Fruit fly (Drosophila melanogaster) whole organism, embryonic: ENCODE measurements around the gene Lsp1alpha.

ENCODE experiments used
- Adf1 ChIP-seq: fragments of 200-800 bp; sonication (Bioruptor generic); IDR thresholded peaks from 2 replicates; pipeline ENCODE4 v1.3.6; 2022; ENCODE audit warnings: missing biosample characterization, missing genetic modification characterization
- Atf3 ChIP-seq: fragments of 200-800 bp; sonication (Bioruptor generic); optimal IDR thresholded peaks from 3 replicates; lab custom pipeline; 2016; ENCODE audit warnings: missing biosample characterization, missing genetic modification characterization
- Bteb2 ChIP-seq: fragments of 200-800 bp; sonication (Bioruptor generic); optimal IDR thresholded peaks from 2 replicates; lab custom pipeline; 2016; ENCODE audit warnings: missing biosample characterization, missing genetic modification characterization
- CG12744 ChIP-seq: fragments of 200-800 bp; sonication (Bioruptor generic); optimal IDR thresholded peaks from 2 replicates; lab custom pipeline; 2016; ENCODE audit warnings: missing biosample characterization, missing genetic modification characterization
- CG13123 ChIP-seq: fragments of 200-800 bp; sonication (Bioruptor generic); optimal IDR thresholded peaks from 2 replicates; lab custom pipeline; 2016; ENCODE audit warnings: missing biosample characterization, missing genetic modification characterization
- CG14667 ChIP-seq: fragments of 200-800 bp; sonication (Bioruptor generic); IDR thresholded peaks from 2 replicates; pipeline ENCODE4 v1.3.6; 2022; ENCODE audit warnings: missing biosample characterization, missing genetic modification characterization
- CG17802 ChIP-seq: fragments of 200-800 bp; sonication (Bioruptor generic); optimal IDR thresholded peaks from 2 replicates; lab custom pipeline; 2018; ENCODE audit warnings: missing biosample characterization, mild to moderate bottlenecking, missing genetic modification characterization, moderate library complexity
- CG30020 ChIP-seq: fragments of 200-800 bp; optimal IDR thresholded peaks from 2 replicates; lab custom pipeline; 2019; ENCODE audit warnings: missing biosample characterization, mild to moderate bottlenecking, missing genetic modification characterization, moderate library complexity
- CG33557 ChIP-seq: fragments of 200-800 bp; sonication (Bioruptor generic); optimal IDR thresholded peaks from 2 replicates; lab custom pipeline; 2019; ENCODE audit warnings: missing biosample characterization, mild to moderate bottlenecking, missing genetic modification characterization, moderate library complexity
- CG3847 ChIP-seq: fragments of 200-800 bp; sonication (Bioruptor generic); IDR thresholded peaks from 2 replicates; pipeline ENCODE4 v1.3.6; 2022; ENCODE audit warnings: missing biosample characterization, missing genetic modification characterization
- CG4424 ChIP-seq: fragments of 200-800 bp; sonication (Bioruptor generic); optimal IDR thresholded peaks from 3 replicates; lab custom pipeline; 2016; ENCODE audit warnings: missing biosample characterization, missing genetic modification characterization
- CG5953 ChIP-seq: fragments of 200-800 bp; sonication (Bioruptor generic); IDR thresholded peaks from 2 replicates; pipeline ENCODE4 v1.3.6; 2022; ENCODE audit warnings: missing biosample characterization, missing genetic modification characterization
- CG6683 ChIP-seq: fragments of 200-800 bp; sonication (Bioruptor generic); optimal IDR thresholded peaks from 2 replicates; lab custom pipeline; 2017; ENCODE audit warnings: missing biosample characterization, mild to moderate bottlenecking, missing genetic modification characterization, missing genetic modification reagents
- CG7745 ChIP-seq: fragments of 200-800 bp; sonication (Bioruptor generic); optimal IDR thresholded peaks from 2 replicates; lab custom pipeline; 2018; ENCODE audit warnings: missing biosample characterization, mild to moderate bottlenecking, missing genetic modification characterization, moderate library complexity
- CG8478 ChIP-seq: fragments of >200 bp; optimal IDR thresholded peaks from 2 replicates; lab custom pipeline; 2018
- CG8924 ChIP-seq: fragments of 200-800 bp; optimal IDR thresholded peaks from 3 replicates; lab custom pipeline; 2019; ENCODE audit warnings: missing biosample characterization, mild to moderate bottlenecking, missing genetic modification characterization, moderate library complexity
- CG9932 ChIP-seq: fragments of 200-800 bp; sonication (Bioruptor generic); IDR thresholded peaks from 2 replicates; pipeline ENCODE4 v1.3.6; 2022; ENCODE audit warnings: missing biosample characterization, missing genetic modification characterization
- CrebB ChIP-seq: fragments of 200-800 bp; sonication (Bioruptor generic); optimal IDR thresholded peaks from 3 replicates; lab custom pipeline; 2018; ENCODE audit warnings: missing biosample characterization, mild to moderate bottlenecking, missing genetic modification characterization
- Dbx ChIP-seq: fragments of 200-800 bp; sonication (Bioruptor generic); IDR thresholded peaks from 3 replicates; pipeline ENCODE4 v1.3.6; 2022; ENCODE audit warnings: missing biosample characterization, missing genetic modification characterization
- Ets97D ChIP-seq: fragments of 200-800 bp; sonication (Bioruptor generic); optimal IDR thresholded peaks from 3 replicates; lab custom pipeline; 2016; ENCODE audit warnings: missing biosample characterization, missing genetic modification characterization
- HLH54F ChIP-seq: fragments of 200-800 bp; sonication (Bioruptor generic); optimal IDR thresholded peaks from 3 replicates; lab custom pipeline; 2016; ENCODE audit warnings: missing biosample characterization, missing genetic modification characterization
- Hr39 ChIP-seq: fragments of >200 bp; optimal IDR thresholded peaks from 2 replicates; lab custom pipeline; 2017
- Jarid2 ChIP-seq: fragments of 200-800 bp; sonication (Bioruptor generic); optimal IDR thresholded peaks from 3 replicates; lab custom pipeline; 2017; ENCODE audit warnings: mild to moderate bottlenecking, missing biosample characterization, missing genetic modification reagents, missing genetic modification characterization
- Lpt ChIP-seq: fragments of >200 bp; optimal IDR thresholded peaks from 2 replicates; lab custom pipeline; 2018; ENCODE audit warnings: missing biosample characterization, missing genetic modification characterization
- Med ChIP-seq: fragments of 200-800 bp; sonication (Bioruptor generic); peaks from one replicate; lab custom pipeline; 2016; ENCODE audit warnings: missing biosample characterization, missing genetic modification characterization, mild to moderate bottlenecking, inconsistent platforms, moderate library complexity
- NfI ChIP-seq: fragments of 200-800 bp; sonication (Bioruptor generic); optimal IDR thresholded peaks from 3 replicates; lab custom pipeline; 2018; ENCODE audit warnings: missing biosample characterization, mild to moderate bottlenecking, missing genetic modification characterization, moderate library complexity
- Oli ChIP-seq: fragments of 200-800 bp; sonication (Bioruptor generic); optimal IDR thresholded peaks from 2 replicates; lab custom pipeline; 2018; ENCODE audit warnings: missing biosample characterization, mild to moderate bottlenecking, missing genetic modification characterization, moderate library complexity
- Pdp1 ChIP-seq, 2 experiments: fragments of 200-800 bp; sonication (Bioruptor generic); optimal IDR thresholded peaks; 3 replicates each; lab custom pipeline; 2016; ENCODE audit warnings: missing biosample characterization in 2 of 2, missing genetic modification characterization in 2 of 2, mild to moderate bottlenecking in 1 of 2, moderate library complexity in 1 of 2
- Poxn ChIP-seq: fragments of 200-800 bp; sonication (Bioruptor generic); IDR thresholded peaks from 2 replicates; pipeline ENCODE4 v1.3.6; 2022; ENCODE audit warnings: missing biosample characterization, missing genetic modification characterization
- Stat92E ChIP-seq, 3 experiments: fragments of >200 bp in 2 of 3; fragments of 200-800 bp in 1 of 3; sonication (Bioruptor generic) in 1 of 3; optimal IDR thresholded peaks; 2 replicates each; lab custom pipeline; 2017 to 2019; ENCODE audit warnings: missing biosample characterization in 3 of 3, missing genetic modification characterization in 3 of 3, mild to moderate bottlenecking in 1 of 3, moderate library complexity in 1 of 3
- Vsx1 ChIP-seq: fragments of 200-800 bp; sonication (Bioruptor generic); optimal IDR thresholded peaks from 2 replicates; lab custom pipeline; 2017; ENCODE audit warnings: missing biosample characterization, mild to moderate bottlenecking, missing genetic modification characterization, missing genetic modification reagents
- amos ChIP-seq: fragments of 200-800 bp; sonication (Bioruptor generic); IDR thresholded peaks from 2 replicates; pipeline ENCODE4 v1.3.6; 2022; ENCODE audit warnings: missing biosample characterization, missing genetic modification characterization; ENCODE audit not compliant: partially characterized antibody
- btn ChIP-seq: fragments of 200-800 bp; sonication (Bioruptor generic); optimal IDR thresholded peaks from 2 replicates; lab custom pipeline; 2016; ENCODE audit warnings: missing biosample characterization, missing genetic modification characterization
- ci ChIP-seq: fragments of 200-800 bp; sonication (Bioruptor generic); IDR thresholded peaks from 3 replicates; pipeline ENCODE4 v1.3.6; 2022; ENCODE audit warnings: missing biosample characterization, missing genetic modification characterization
- crol ChIP-seq: fragments of 200-800 bp; sonication (Bioruptor generic); IDR thresholded peaks from 2 replicates; pipeline ENCODE4 v1.3.6; 2022; ENCODE audit warnings: missing biosample characterization, missing genetic modification characterization
- crp ChIP-seq, 2 experiments: fragments of 200-800 bp; sonication (Bioruptor generic); optimal IDR thresholded peaks; 2 replicates in 1 of 2; 3 replicates in 1 of 2; lab custom pipeline; 2017; ENCODE audit warnings: missing biosample characterization in 2 of 2, missing genetic modification characterization in 2 of 2, mild to moderate bottlenecking in 1 of 2, moderate library complexity in 1 of 2
- ham ChIP-seq: fragments of 200-800 bp; sonication (Bioruptor generic); IDR thresholded peaks from 2 replicates; pipeline ENCODE4 v1.3.6; 2022; ENCODE audit warnings: missing biosample characterization, missing genetic modification characterization
- klu ChIP-seq: fragments of 200-800 bp; sonication (Bioruptor generic); IDR thresholded peaks from 2 replicates; pipeline ENCODE4 v1.3.6; 2022; ENCODE audit warnings: missing biosample characterization, missing genetic modification characterization
- lbe ChIP-seq: fragments of 200-800 bp; sonication (Bioruptor generic); optimal IDR thresholded peaks from 2 replicates; lab custom pipeline; 2016; ENCODE audit warnings: missing biosample characterization, mild to moderate bottlenecking, missing genetic modification characterization
- lmd ChIP-seq: fragments of 200-800 bp; sonication (Bioruptor generic); IDR thresholded peaks from 2 replicates; pipeline ENCODE4 v1.3.6; 2022; ENCODE audit warnings: missing biosample characterization, missing genetic modification characterization
- mirr ChIP-seq: fragments of 200-800 bp; sonication (Bioruptor generic); optimal IDR thresholded peaks from 3 replicates; lab custom pipeline; 2018; ENCODE audit warnings: missing biosample characterization, mild to moderate bottlenecking, missing genetic modification characterization
- nmo ChIP-seq: fragments of 200-800 bp; sonication (Bioruptor generic); optimal IDR thresholded peaks from 2 replicates; lab custom pipeline; 2018; ENCODE audit warnings: missing biosample characterization, mild to moderate bottlenecking, missing genetic modification characterization, moderate library complexity
- p53 ChIP-seq: fragments of 200-800 bp; sonication (Bioruptor generic); optimal IDR thresholded peaks from 2 replicates; lab custom pipeline; 2016; ENCODE audit warnings: missing biosample characterization, missing genetic modification characterization
- pb ChIP-seq: fragments of 200-800 bp; sonication (Bioruptor generic); optimal IDR thresholded peaks from 3 replicates; lab custom pipeline; 2016; ENCODE audit warnings: missing biosample characterization, missing genetic modification characterization
- sima ChIP-seq: fragments of 200-800 bp; sonication (Bioruptor generic); optimal IDR thresholded peaks from 2 replicates; lab custom pipeline; 2016; ENCODE audit warnings: missing biosample characterization, missing genetic modification characterization
- stwl ChIP-seq: fragments of 200-800 bp; sonication (Bioruptor generic); optimal IDR thresholded peaks from 3 replicates; lab custom pipeline; 2018; ENCODE audit warnings: missing biosample characterization, mild to moderate bottlenecking, missing genetic modification characterization, moderate library complexity
- ttk ChIP-seq: fragments of 200-800 bp; sonication (Bioruptor generic); IDR thresholded peaks from 2 replicates; pipeline ENCODE4 v2.1.2; 2022; ENCODE audit warnings: missing biosample characterization, missing genetic modification characterization

The Lsp1alpha gene

dm6 chrX:12462936-12463558 is 27.0 kb upstream of the Lsp1alpha start, which contains the start of the genes Rab40 and CG42258 (continued):
- TF ChIP-seq NfI (GFP tag; lab: Kevin White, UChicago) = no peak
- TF ChIP-seq CG7745 (tag; lab: Kevin White, UChicago) = no peak
- TF ChIP-seq CrebB (tag; lab: Kevin White, UChicago) = no peak
- TF ChIP-seq CG17802 (tag; lab: Kevin White, UChicago) = no peak
- peak; percentile 22 for TF ChIP-seq Bteb2 (GFP tag; lab: Kevin White, UChicago)
- TF ChIP-seq Poxn = no peak
- peak; percentile 64; the same call in 2 of the 3 replicates for TF ChIP-seq Dbx
- TF ChIP-seq lbe (GFP tag; lab: Kevin White, UChicago) = peak; percentile 40
- TF ChIP-seq sima = no peak
- TF ChIP-seq CG3847 (GFP tag; lab: Robert Waterston, UW) = 0 out of 2 replicates have a peak, but pooled peaks have one; percentile 29
- peak; percentile 33 for TF ChIP-seq Atf3 (GFP tag; lab: Kevin White, UChicago)
- TF ChIP-seq lmd (GFP tag; lab: Robert Waterston, UW) = no peak
- TF ChIP-seq CG30020 (tag; lab: Kevin White, UChicago) = peak; percentile 57
- no peak for TF ChIP-seq CG14667 (GFP tag; lab: Robert Waterston, UW)
- TF ChIP-seq Vsx1 (GFP tag; lab: Kevin White, UChicago) = no peak
- no peak for TF ChIP-seq crol (GFP tag; lab: Robert Waterston, UW)
- TF ChIP-seq Lpt (GFP tag; lab: Kevin White, UChicago) = no peak
- no peak for TF ChIP-seq btn (GFP tag; lab: Kevin White, UChicago)
- no peak for TF ChIP-seq mirr (GFP tag; lab: Kevin White, UChicago)
- no peak for TF ChIP-seq CG33557 (GFP tag; lab: Kevin White, UChicago)
- no peak for TF ChIP-seq CG12744 (GFP tag; lab: Kevin White, UChicago)
- peak; percentile 72 for TF ChIP-seq CG9932 (GFP tag; lab: Robert Waterston, UW)
- no peak for TF ChIP-seq CG6683 (GFP tag; lab: Kevin White, UChicago)
- peak; percentile 61 for TF ChIP-seq CG4424 (GFP tag; lab: Kevin White, UChicago)
- TF ChIP-seq HLH54F (GFP tag; lab: Kevin White, UChicago) = peak; percentile 50
- peak; percentile 48 for TF ChIP-seq nmo (GFP tag; lab: Kevin White, UChicago)
- TF ChIP-seq CG8924 (tag; lab: Kevin White, UChicago) = peak; percentile 28
- peak; percentile 23; the same call in 1 of the 2 replicates for TF ChIP-seq klu (GFP tag; lab: Robert Waterston, UW)
- TF ChIP-seq amos = peak; percentile 53; the same call in 1 of the 2 replicates
- TF ChIP-seq ham (GFP tag; lab: Robert Waterston, UW) = no peak
- 0 out of 2 replicates have a peak, but pooled peaks have one; percentile 8 for TF ChIP-seq CG5953 (GFP tag; lab: Robert Waterston, UW)
- TF ChIP-seq ttk (GFP tag; lab: Robert Waterston, UW) = no peak
- no peak for TF ChIP-seq CG13123 (GFP tag; lab: Kevin White, UChicago)
- no peak for TF ChIP-seq Hr39
- peak; percentile 39 for TF ChIP-seq Ets97D
- peak; percentile 49 to 51 for TF ChIP-seq Pdp1 (GFP tag; optimal IDR thresholded peaks at IDR 0.05; lab: Kevin White, UChicago)
- TF ChIP-seq Stat92E (GFP tag; optimal IDR thresholded peaks at IDR 0.05; lab: Kevin White, UChicago) = no peak
- peak; percentile 63 for TF ChIP-seq stwl (tag; lab: Kevin White, UChicago)
- no peak for TF ChIP-seq Oli
- TF ChIP-seq CG8478 = no peak

DNA sequence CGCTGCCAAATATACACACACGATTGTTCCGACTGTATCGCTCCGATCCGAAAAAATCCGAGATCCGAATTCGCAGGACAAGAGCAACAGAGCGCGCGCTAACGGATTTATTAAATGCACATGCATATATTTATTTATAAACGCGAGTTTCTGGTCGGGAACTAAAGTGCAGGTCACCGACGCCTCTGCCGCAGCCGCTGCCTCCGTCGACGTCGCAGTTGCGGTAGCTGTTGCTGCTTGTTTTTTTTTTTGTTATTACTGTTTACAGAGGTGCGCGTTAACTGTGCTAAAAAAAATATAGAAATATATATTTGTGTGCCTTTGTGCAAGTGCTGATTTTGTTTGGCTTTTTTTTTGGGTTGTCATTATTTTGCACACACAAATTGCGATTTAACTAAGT is 26.5 kb upstream of the Lsp1alpha start:
- TF ChIP-seq ci (GFP tag; lab: Robert Waterston, UW) (0 out of 3 replicates have a peak, but pooled peaks have one; percentile 7), Med (GFP tag; lab: Kevin White, UChicago) (peak; percentile 8), p53 (GFP tag; lab: Kevin White, UChicago) (peak; percentile 28), pb (GFP tag; lab: Kevin White, UChicago) (no peak), crp (GFP tag; optimal IDR thresholded peaks at IDR 0.05; lab: Kevin White, UChicago) (no peak), Jarid2 (GFP tag; lab: Kevin White, UChicago) (peak; percentile 31), Adf1 (GFP tag; lab: Robert Waterston, UW) (peak; percentile 91)
